Worm (Caenorhabditis elegans) whole organism, L1 larva: ENCODE results near the gene Y48G9A.7.

Experiments
- alr-1 ChIP-seq: fragments of 200-800 bp; sonication (Bioruptor generic); optimal IDR thresholded peaks from 2 replicates; lab custom pipeline; 2018; ENCODE audit warnings: borderline replicate concordance, mild to moderate bottlenecking, missing genetic modification characterization, missing compliant biosample characterization
- ets-5 ChIP-seq: fragments of 200-800 bp; sonication (Bioruptor generic); IDR thresholded peaks from 2 replicates; pipeline ENCODE4 v1.3.6; 2022; ENCODE audit warnings: missing genetic modification characterization, missing compliant biosample characterization
- fkh-10 ChIP-seq: sonication (generic microtip); optimal IDR thresholded peaks from 2 replicates; lab custom pipeline; 2017; ENCODE audit warnings: missing biosample characterization, missing genetic modification reagents, missing genetic modification characterization
- jun-1 ChIP-seq: fragments of 150-350 bp; optimal IDR thresholded peaks from 2 replicates; lab custom pipeline; 2014; ENCODE audit warnings: missing biosample characterization, missing genetic modification reagents, missing genetic modification characterization
- lin-13 ChIP-seq: fragments of 150-350 bp; optimal IDR thresholded peaks from 2 replicates; lab custom pipeline; 2014; ENCODE audit warnings: missing biosample characterization, missing genetic modification reagents, missing genetic modification characterization

Y48G9A.7 gene

ce11 chrIII:2159152-2159551 is 48.8 kb downstream of the Y48G9A.7 start:
- TF ChIP-seq ets-5 (GFP tag; lab: Robert Waterston, UW): no peak
- TF ChIP-seq alr-1 (tag; lab: Kevin White, UChicago): no peak
- no peak for TF ChIP-seq fkh-10 (GFP tag; lab: Kevin White, UChicago)
- no peak for TF ChIP-seq lin-13 (GFP tag; lab: Kevin White, UChicago)
- no peak for TF ChIP-seq jun-1
